Fruit fly (Drosophila melanogaster): ENCODE results near the gene CG43373.

Gene CG43373

dm6 chr3L:16571014-16571738, 28.0 kb upstream of the CG43373 start (continued):
- TF ChIP-seq sug (tag; optimal IDR thresholded peaks at IDR 0.05): peak; percentile 37
- TF ChIP-seq CG3995 (GFP tag; optimal IDR thresholded peaks at IDR 0.05): no peak
- no peak for TF ChIP-seq crol (GFP tag; IDR thresholded peaks at IDR 0.05)
- TF ChIP-seq CG10565 (GFP tag; optimal IDR thresholded peaks at IDR 0.05): no peak
- TF ChIP-seq dan (GFP tag; IDR thresholded peaks at IDR 0.05): no peak
- TF ChIP-seq Abd-B (GFP tag; optimal IDR thresholded peaks at IDR 0.05): peak; percentile 4
- TF ChIP-seq CG17361 (GFP tag; IDR thresholded peaks at IDR 0.05): peak; percentile 51; the same call in 1 of the 3 replicates
- no peak for TF ChIP-seq CG8089 (GFP tag; optimal IDR thresholded peaks at IDR 0.05)
- peak; percentile 75 for TF ChIP-seq row (GFP tag; IDR thresholded peaks at IDR 0.05)
- no peak for TF ChIP-seq CG30020 (tag; optimal IDR thresholded peaks at IDR 0.05)
- no peak for TF ChIP-seq CG5180 (GFP tag; optimal IDR thresholded peaks at IDR 0.05)
- TF ChIP-seq nom (GFP tag; optimal IDR thresholded peaks at IDR 0.05): no peak
- TF ChIP-seq Adf1 (GFP tag; IDR thresholded peaks at IDR 0.05): peak; percentile 33; the same call in 1 of the 2 replicates
- peak; percentile 61 for TF ChIP-seq CoRest (tag; optimal IDR thresholded peaks at IDR 0.05)
- peak; percentile 33 to 65 for TF ChIP-seq Hr51 (GFP tag; optimal IDR thresholded peaks at IDR 0.05)
- TF ChIP-seq kay (GFP tag; optimal IDR thresholded peaks at IDR 0.05): peak; percentile 17
- no peak for TF ChIP-seq jing (GFP tag; optimal IDR thresholded peaks at IDR 0.05)
- peak; percentile 77 for TF ChIP-seq al (GFP tag; IDR thresholded peaks at IDR 0.05)
- no peak for TF ChIP-seq pan (optimal IDR thresholded peaks at IDR 0.05)
- TF ChIP-seq pan (GFP tag; optimal IDR thresholded peaks at IDR 0.05 in 1 of 2, IDR thresholded peaks at IDR 0.05 in 1 of 2): peak in 1 of 2 experiments; percentile 71
- TF ChIP-seq CG14710 (tag; optimal IDR thresholded peaks at IDR 0.05): peak; percentile 8
- no peak for TF ChIP-seq Sry-δ (GFP tag; optimal IDR thresholded peaks at IDR 0.05)
- no peak for TF ChIP-seq cato (GFP tag; optimal IDR thresholded peaks at IDR 0.05; ENCODE audit: borderline replicate concordance)
- peak; percentile 54 for TF ChIP-seq zf30C (GFP tag; optimal IDR thresholded peaks at IDR 0.05)
- no peak for TF ChIP-seq CG14965 (GFP tag; optimal IDR thresholded peaks at IDR 0.05; ENCODE audit: borderline replicate concordance)
- no peak for TF ChIP-seq CG2202 (tag; optimal IDR thresholded peaks at IDR 0.05)
- TF ChIP-seq CG2875 (GFP tag; optimal IDR thresholded peaks at IDR 0.05): no peak
- TF ChIP-seq Pdp1 (GFP tag; optimal IDR thresholded peaks at IDR 0.05): peak in 1 of 2 experiments; percentile 42
- peak; percentile 38 for TF ChIP-seq CG10979 (tag; optimal IDR thresholded peaks at IDR 0.05)
- no peak for TF ChIP-seq oc (tag; optimal IDR thresholded peaks at IDR 0.05)
- TF ChIP-seq CG14050 (GFP tag; IDR thresholded peaks at IDR 0.05): peak; percentile 46; the same call in 2 of the 3 replicates
- TF ChIP-seq Opbp (GFP tag; IDR thresholded peaks at IDR 0.05; ENCODE audit: partially characterized antibody): no peak
- peak; percentile 45 for TF ChIP-seq CG12744 (GFP tag; optimal IDR thresholded peaks at IDR 0.05)
- no peak for TF ChIP-seq crp (GFP tag; optimal IDR thresholded peaks at IDR 0.05)
- peak; percentile 55; the same call in 1 of the 2 replicates for TF ChIP-seq stc (GFP tag; IDR thresholded peaks at IDR 0.05)
- TF ChIP-seq Trl (optimal IDR thresholded peaks at IDR 0.05): no peak
- peak; percentile 38 for TF ChIP-seq Trl (GFP tag; optimal IDR thresholded peaks at IDR 0.05)
- peak; percentile 71; the same call in 1 of the 2 replicates for TF ChIP-seq CG14014 (GFP tag; IDR thresholded peaks at IDR 0.05)
- TF ChIP-seq Nf-YC (tag; optimal IDR thresholded peaks at IDR 0.05): peak; percentile 32
- TF ChIP-seq cas (GFP tag; IDR thresholded peaks at IDR 0.05): peak; percentile 55; the same call in 1 of the 2 replicates
- TF ChIP-seq CG31365 (tag; optimal IDR thresholded peaks at IDR 0.05): no peak
- TF ChIP-seq amos (GFP tag; IDR thresholded peaks at IDR 0.05; ENCODE audit: partially characterized antibody): no peak
- no peak for TF ChIP-seq pita (GFP tag; optimal IDR thresholded peaks at IDR 0.05)
- no peak for TF ChIP-seq CG3065 (GFP tag; optimal IDR thresholded peaks at IDR 0.05)
- peak; percentile 36; the same call in 1 of the 2 replicates for TF ChIP-seq Drgx (GFP tag; IDR thresholded peaks at IDR 0.05)
